Worm (Caenorhabditis elegans): ENCODE measurements around the gene F21A3.3.

Gene F21A3.3

ce11 chrV:15537923-15538322 is 20.4 kb downstream of the F21A3.3 start, which contains the start of gene prde-1:
prde-1 (plus strand) TSS chrV:15538244.
- TF ChIP-seq ceh-36 (tag; optimal IDR thresholded peaks at IDR 0.05) (no peak), tra-4 (tag; optimal IDR thresholded peaks at IDR 0.05) (no peak), pes-1 (GFP tag; IDR thresholded peaks at IDR 0.05) (no peak), F13C5.2 (tag; optimal IDR thresholded peaks at IDR 0.05) (no peak), hnd-1 (tag; optimal IDR thresholded peaks at IDR 0.05) (no peak), sea-1 (GFP tag; conservative IDR thresholded peaks at IDR 0.05) (no peak), hmg-4 (GFP tag; optimal IDR thresholded peaks at IDR 0.05) (no peak), ets-7 (tag; optimal IDR thresholded peaks at IDR 0.05) (no peak)

- TF ChIP-seq tra-4 (tag; optimal IDR thresholded peaks at IDR 0.05) (no peak), ceh-13 (GFP tag; optimal IDR thresholded peaks at IDR 0.05) (no peak)
These were observed 25.7 kb downstream of the F21A3.3 start for ce11 chrV:15543252-15543651.

- TF ChIP-seq scrt-1 (GFP tag; IDR thresholded peaks at IDR 0.05) (no peak), tra-4 (tag; optimal IDR thresholded peaks at IDR 0.05) (no peak), ets-7 (tag; optimal IDR thresholded peaks at IDR 0.05) (no peak), ceh-36 (tag; optimal IDR thresholded peaks at IDR 0.05) (no peak), hmg-4 (GFP tag; optimal IDR thresholded peaks at IDR 0.05) (no peak), tbx-37 (GFP tag; conservative IDR thresholded peaks at IDR 0.05) (no peak), sea-1 (GFP tag; conservative IDR thresholded peaks at IDR 0.05) (no peak), B0310.2 (tag; optimal IDR thresholded peaks at IDR 0.05) (no peak)
These were observed 27.4 kb downstream of the F21A3.3 start, which contains the start of gene glb-14 for ce11 chrV:15544898-15545297. glb-14 (minus strand) TSS chrV:15544994.

ce11 chrV:15547727-15548126 is 30.2 kb downstream of the F21A3.3 start:
- TF ChIP-seq hmbx-1 (tag; optimal IDR thresholded peaks at IDR 0.05) (no peak), F13C5.2 (tag; optimal IDR thresholded peaks at IDR 0.05) (no peak), flt-1 (GFP tag; IDR thresholded peaks at IDR 0.05) (0 out of 2 replicates have a peak, but pooled peaks have one; percentile 34), hmg-4 (GFP tag; optimal IDR thresholded peaks at IDR 0.05) (no peak), ceh-13 (GFP tag; optimal IDR thresholded peaks at IDR 0.05) (no peak), B0310.2 (tag; optimal IDR thresholded peaks at IDR 0.05) (no peak), tbx-37 (GFP tag; conservative IDR thresholded peaks at IDR 0.05) (no peak), tbx-11 (GFP tag; IDR thresholded peaks at IDR 0.05) (peak; percentile 46; the same call in 1 of the 2 replicates), scrt-1 (GFP tag; IDR thresholded peaks at IDR 0.05) (peak; percentile 36; the same call in 1 of the 2 replicates), hnd-1 (tag; optimal IDR thresholded peaks at IDR 0.05) (no peak), pes-1 (GFP tag; IDR thresholded peaks at IDR 0.05) (peak; percentile 65; the same call in 1 of the 2 replicates)

- TF ChIP-seq flt-1 (GFP tag; IDR thresholded peaks at IDR 0.05) (peak; percentile 11; the same call in 1 of the 2 replicates), ceh-36 (tag; optimal IDR thresholded peaks at IDR 0.05) (peak; percentile 2), hmg-4 (GFP tag; optimal IDR thresholded peaks at IDR 0.05) (no peak), F13C5.2 (tag; optimal IDR thresholded peaks at IDR 0.05) (no peak), ceh-13 (GFP tag; optimal IDR thresholded peaks at IDR 0.05) (no peak), tra-4 (tag; optimal IDR thresholded peaks at IDR 0.05) (no peak), ama-1 (optimal IDR thresholded peaks at IDR 0.05) (no peak), pes-1 (GFP tag; IDR thresholded peaks at IDR 0.05) (0 out of 2 replicates have a peak, but pooled peaks have one; percentile 48), tbx-11 (GFP tag; IDR thresholded peaks at IDR 0.05) (no peak), scrt-1 (GFP tag; IDR thresholded peaks at IDR 0.05) (no peak), hmbx-1 (tag; optimal IDR thresholded peaks at IDR 0.05) (no peak), hnd-1 (tag; optimal IDR thresholded peaks at IDR 0.05) (no peak)
These were observed 32.9 kb downstream of the F21A3.3 start for ce11 chrV:15550408-15550807.

ce11 chrV:15551642-15552041 is 34.1 kb downstream of the F21A3.3 start:
- TF ChIP-seq sea-1 (GFP tag; conservative IDR thresholded peaks at IDR 0.05), result peak; percentile 89
- TF ChIP-seq tbx-11 (GFP tag; IDR thresholded peaks at IDR 0.05), result peak; percentile 89
- TF ChIP-seq B0310.2 (tag; optimal IDR thresholded peaks at IDR 0.05), result peak; percentile 82
- peak; percentile 92 for TF ChIP-seq tbx-37 (GFP tag; conservative IDR thresholded peaks at IDR 0.05)
- peak; percentile 59 for TF ChIP-seq hmbx-1 (tag; optimal IDR thresholded peaks at IDR 0.05)
- TF ChIP-seq ets-7 (tag; optimal IDR thresholded peaks at IDR 0.05), result peak; percentile 57
- TF ChIP-seq aly-1 (tag; optimal IDR thresholded peaks at IDR 0.05), result peak; percentile 86
- TF ChIP-seq F13C5.2 (tag; optimal IDR thresholded peaks at IDR 0.05), result peak; percentile 91
- peak; percentile 77 for TF ChIP-seq ceh-13 (GFP tag; optimal IDR thresholded peaks at IDR 0.05)
- TF ChIP-seq hmg-4 (GFP tag; optimal IDR thresholded peaks at IDR 0.05), result peak; percentile 92
- peak; percentile 92 for TF ChIP-seq flt-1 (GFP tag; IDR thresholded peaks at IDR 0.05)
- TF ChIP-seq ama-1 (optimal IDR thresholded peaks at IDR 0.05), result no peak
- peak; percentile 92 for TF ChIP-seq scrt-1 (GFP tag; IDR thresholded peaks at IDR 0.05)
- TF ChIP-seq hnd-1 (tag; optimal IDR thresholded peaks at IDR 0.05), result peak; percentile 80
- peak; percentile 95 for TF ChIP-seq ceh-36 (tag; optimal IDR thresholded peaks at IDR 0.05)
- peak; percentile 71 for TF ChIP-seq tra-4 (tag; optimal IDR thresholded peaks at IDR 0.05)
- peak; percentile 92 for TF ChIP-seq pes-1 (GFP tag; IDR thresholded peaks at IDR 0.05)

- peak; percentile 76 for TF ChIP-seq pes-1 (GFP tag; IDR thresholded peaks at IDR 0.05)
- no peak for TF ChIP-seq ama-1 (optimal IDR thresholded peaks at IDR 0.05)
- TF ChIP-seq tbx-11 (GFP tag; IDR thresholded peaks at IDR 0.05), result peak; percentile 67
- TF ChIP-seq ets-7 (tag; optimal IDR thresholded peaks at IDR 0.05), result no peak
- no peak for TF ChIP-seq B0310.2 (tag; optimal IDR thresholded peaks at IDR 0.05)
- TF ChIP-seq sea-1 (GFP tag; conservative IDR thresholded peaks at IDR 0.05), result no peak
- TF ChIP-seq scrt-1 (GFP tag; IDR thresholded peaks at IDR 0.05), result 0 out of 2 replicates have a peak, but pooled peaks have one; percentile 39
- TF ChIP-seq ceh-13 (GFP tag; optimal IDR thresholded peaks at IDR 0.05), result peak; percentile 17
- no peak for TF ChIP-seq tra-4 (tag; optimal IDR thresholded peaks at IDR 0.05)
- TF ChIP-seq tbx-37 (GFP tag; conservative IDR thresholded peaks at IDR 0.05), result peak; percentile 45; the same call in 1 of the 2 replicates
- peak; percentile 41 for TF ChIP-seq hnd-1 (tag; optimal IDR thresholded peaks at IDR 0.05)
- TF ChIP-seq hmg-4 (GFP tag; optimal IDR thresholded peaks at IDR 0.05), result peak; percentile 35
- peak; percentile 46 for TF ChIP-seq ceh-36 (tag; optimal IDR thresholded peaks at IDR 0.05)
- peak; percentile 65 for TF ChIP-seq flt-1 (GFP tag; IDR thresholded peaks at IDR 0.05)
- TF ChIP-seq hmbx-1 (tag; optimal IDR thresholded peaks at IDR 0.05), result no peak
- peak; percentile 15 for TF ChIP-seq F13C5.2 (tag; optimal IDR thresholded peaks at IDR 0.05)
- no peak for TF ChIP-seq aly-1 (tag; optimal IDR thresholded peaks at IDR 0.05)
These were observed 36.4 kb downstream of the F21A3.3 start for ce11 chrV:15553869-15554268.

Measured in whole organism, early embryonic.